Worm (Caenorhabditis elegans) whole organism, L3 larva: ENCODE data around the gene F40G12.2.
"Not testable (repeated sequence)": the region's sequence is repeated elsewhere in the genome, so short reads cannot be mapped to it uniquely, and the experiment has no call there.

Experiments used
- aly-2 ChIP-seq: fragments of 150-350 bp; optimal IDR thresholded peaks from 2 replicates; lab custom pipeline; 2014; ENCODE audit warnings: missing biosample characterization, missing genetic modification characterization
- ceh-28 ChIP-seq: fragments of 150-350 bp; optimal IDR thresholded peaks from 2 replicates; lab custom pipeline; 2014; ENCODE audit warnings: missing biosample characterization, missing genetic modification reagents, missing genetic modification characterization
- daf-12 ChIP-seq: fragments of 150-350 bp; optimal IDR thresholded peaks from 2 replicates; lab custom pipeline; 2014; ENCODE audit warnings: missing biosample characterization, missing genetic modification reagents, missing genetic modification characterization
- egl-27 ChIP-seq: sonication (generic microtip); optimal IDR thresholded peaks from 4 replicates; lab custom pipeline; 2017; ENCODE audit warnings: missing biosample characterization, missing genetic modification reagents, missing genetic modification characterization
- egl-5 ChIP-seq: fragments of 150-350 bp; optimal IDR thresholded peaks from 2 replicates; lab custom pipeline; 2017; ENCODE audit warnings: missing biosample characterization, missing genetic modification reagents, missing genetic modification characterization, inconsistent platforms
- elt-1 ChIP-seq: fragments of 150-350 bp; optimal IDR thresholded peaks from 2 replicates; lab custom pipeline; 2014; ENCODE audit warnings: missing biosample characterization, missing genetic modification characterization
- eor-1 ChIP-seq, 2 experiments: fragments of 150-350 bp; optimal IDR thresholded peaks; 2 replicates each; lab custom pipeline; 2014 to 2018; ENCODE audit warnings: missing biosample characterization in 2 of 2, missing genetic modification characterization in 2 of 2
- fkh-2 ChIP-seq: fragments of 150-350 bp; optimal IDR thresholded peaks from 2 replicates; lab custom pipeline; 2014; ENCODE audit warnings: missing biosample characterization, missing genetic modification reagents, missing genetic modification characterization
- hmg-11 ChIP-seq: sonication (generic microtip); optimal IDR thresholded peaks from 2 replicates; lab custom pipeline; 2016; ENCODE audit warnings: missing genetic modification characterization, missing compliant biosample characterization
- lin-39 ChIP-seq: fragments of 150-350 bp; optimal IDR thresholded peaks from 2 replicates; lab custom pipeline; 2018; ENCODE audit warnings: missing biosample characterization, missing genetic modification reagents, missing genetic modification characterization
- lsy-12 ChIP-seq: sonication (generic microtip); optimal IDR thresholded peaks from 2 replicates; lab custom pipeline; 2016; ENCODE audit warnings: mild to moderate bottlenecking, missing genetic modification characterization, missing compliant biosample characterization
- mdl-1 ChIP-seq: fragments of 150-350 bp; optimal IDR thresholded peaks from 2 replicates; lab custom pipeline; 2014; ENCODE audit warnings: missing biosample characterization, missing genetic modification characterization
- nhr-237 ChIP-seq: fragments of 150-350 bp; optimal IDR thresholded peaks from 2 replicates; lab custom pipeline; 2014; ENCODE audit warnings: missing biosample characterization, missing genetic modification characterization
- nhr-25 ChIP-seq: sonication (generic microtip); optimal IDR thresholded peaks from 2 replicates; lab custom pipeline; 2017; ENCODE audit warnings: missing biosample characterization, missing genetic modification characterization
- nhr-67 ChIP-seq: fragments of 150-350 bp; optimal IDR thresholded peaks from 2 replicates; lab custom pipeline; 2014; ENCODE audit warnings: missing biosample characterization, missing genetic modification characterization
- nhr-76 ChIP-seq: fragments of 150-350 bp; sonication (generic microtip); optimal IDR thresholded peaks from 5 replicates; lab custom pipeline; 2014; ENCODE audit warnings: missing biosample characterization, missing genetic modification characterization
- nhr-77 ChIP-seq: fragments of 150-350 bp; optimal IDR thresholded peaks from 2 replicates; lab custom pipeline; 2014; ENCODE audit warnings: missing biosample characterization, missing genetic modification characterization
- pha-4 ChIP-seq: fragments of 150-350 bp; optimal IDR thresholded peaks from 2 replicates; lab custom pipeline; 2014; ENCODE audit warnings: missing biosample characterization, missing genetic modification reagents, missing genetic modification characterization
- pqm-1 ChIP-seq: fragments of 150-350 bp; optimal IDR thresholded peaks from 2 replicates; lab custom pipeline; 2017; ENCODE audit warnings: missing biosample characterization, missing genetic modification characterization, inconsistent platforms
- sea-2 ChIP-seq: fragments of 150-350 bp; sonication (generic microtip); optimal IDR thresholded peaks from 4 replicates; lab custom pipeline; 2014; ENCODE audit warnings: missing biosample characterization, missing genetic modification reagents, missing genetic modification characterization
- skn-1 ChIP-seq: fragments of 150-350 bp; optimal IDR thresholded peaks from 2 replicates; lab custom pipeline; 2014; ENCODE audit warnings: missing biosample characterization, missing genetic modification characterization
- tbx-2 ChIP-seq: sonication (generic microtip); optimal IDR thresholded peaks from 2 replicates; lab custom pipeline; 2016; ENCODE audit warnings: mild to moderate bottlenecking, missing genetic modification characterization, missing compliant biosample characterization
- unc-39 ChIP-seq: sonication (generic microtip); optimal IDR thresholded peaks from 4 replicates; lab custom pipeline; 2017; ENCODE audit warnings: missing biosample characterization, missing genetic modification characterization
- zag-1 ChIP-seq: fragments of 150-350 bp; optimal IDR thresholded peaks from 2 replicates; lab custom pipeline; 2014; ENCODE audit warnings: missing biosample characterization, missing genetic modification characterization
- ztf-11 ChIP-seq: fragments of 150-350 bp; optimal IDR thresholded peaks from 2 replicates; lab custom pipeline; 2014; ENCODE audit warnings: missing biosample characterization, missing genetic modification characterization
- ztf-4 ChIP-seq: fragments of 150-350 bp; optimal IDR thresholded peaks from 2 replicates; lab custom pipeline; 2014; ENCODE audit warnings: missing biosample characterization, missing genetic modification characterization

Gene F40G12.2

ce11 chrV:14293667-14294194 is 33.0 kb upstream of the F40G12.2 start, which contains the start of gene F14D7.2:
Gene F14D7.2, minus strand, starts transcription at chrV:14293717.
- no peak for TF ChIP-seq ztf-11 (tag; lab: Kevin White, UChicago)
- TF ChIP-seq egl-27 (tag; lab: Kevin White, UChicago) = no peak
- no peak for TF ChIP-seq nhr-67 (tag; lab: Kevin White, UChicago)
- no peak for TF ChIP-seq ztf-4 (tag; lab: Kevin White, UChicago)

- TF ChIP-seq lsy-12 (tag; lab: Kevin White, UChicago) (no peak), skn-1 (tag; lab: Kevin White, UChicago) (no peak), ceh-28 (no peak), hmg-11 (no peak), zag-1 (tag; lab: Kevin White, UChicago) (no peak), pha-4 (tag; lab: Kevin White, UChicago) (no peak)
- TF ChIP-seq, all 47 proteins: peak for 0
These were observed 29.9 kb upstream of the F40G12.2 start, which contains the start of gene F14D7.18 for ce11 chrV:14290636-14291035. Gene F14D7.18, minus strand, starts transcription at chrV:14290736.

ce11 chrV:14289363-14289762 is 28.6 kb upstream of the F40G12.2 start, which contains the start of gene F14D7.1:
Gene F14D7.1, minus strand, starts transcription at chrV:14289463.
- TF ChIP-seq pha-4 (tag; lab: Kevin White, UChicago) = no peak
- TF ChIP-seq aly-2 (tag; lab: Kevin White, UChicago) = no peak
- TF ChIP-seq nhr-25 (tag; lab: Kevin White, UChicago) = no peak
- TF ChIP-seq daf-12 = no peak
- no peak for TF ChIP-seq lin-39 (tag; lab: Kevin White, UChicago)
- TF ChIP-seq sea-2 = no peak
- TF ChIP-seq nhr-77 = no peak
- TF ChIP-seq eor-1 (tag; optimal IDR thresholded peaks at IDR 0.05; lab: Kevin White, UChicago) = no peak
- TF ChIP-seq elt-1 (tag; lab: Kevin White, UChicago) = no peak

ce11 chrV:14285803-14286202 is 25.1 kb upstream of the F40G12.2 start, which contains the start of gene F40G12.11:
Gene F40G12.11, plus strand, starts transcription at chrV:14286171.
- TF ChIP-seq skn-1 (tag; lab: Kevin White, UChicago) (no peak), fkh-2 (tag; lab: Kevin White, UChicago) (no peak), nhr-237 (tag; lab: Kevin White, UChicago) (no peak), nhr-76 (no peak)

- TF ChIP-seq lsy-12 (tag; lab: Kevin White, UChicago) (no peak), ceh-28 (no peak)
These were observed 22.5 kb upstream of the F40G12.2 start, which contains the start of gene F40G12.10 for ce11 chrV:14283241-14283640. Gene F40G12.10, plus strand, starts transcription at chrV:14283541.

- TF ChIP-seq egl-5 (tag; lab: Kevin White, UChicago) (no peak), mdl-1 (no peak), nhr-25 (tag; lab: Kevin White, UChicago) (no peak), ztf-4 (tag; lab: Kevin White, UChicago) (no peak), sea-2 (no peak), tbx-2 (no peak)
These were observed 21.5 kb upstream of the F40G12.2 start, which contains the start of the genes srt-74 and F40G12.9 for ce11 chrV:14282222-14282709. Gene srt-74, minus strand, starts transcription at chrV:14282322. Gene F40G12.9, plus strand, starts transcription at chrV:14282659.

- TF ChIP-seq nhr-67 (tag; lab: Kevin White, UChicago) = no peak
- no peak for TF ChIP-seq egl-27 (tag; lab: Kevin White, UChicago)
- TF ChIP-seq zag-1 (tag; lab: Kevin White, UChicago) = no peak
- no peak for TF ChIP-seq unc-39 (tag; lab: Kevin White, UChicago)
- TF ChIP-seq pqm-1 (tag; lab: Kevin White, UChicago) = no peak
- no peak for TF ChIP-seq hmg-11
- no peak for TF ChIP-seq tbx-2
These were observed 19.0 kb upstream of the F40G12.2 start, which contains the start of gene srt-33 for ce11 chrV:14279777-14280176. Gene srt-33, minus strand, starts transcription at chrV:14279877.

ce11 chrV:14274268-14274667 is 13.5 kb upstream of the F40G12.2 start, which contains the start of gene F40G12.7:
Gene F40G12.7, plus strand, starts transcription at chrV:14274568.
- not testable (repeated sequence) for TF ChIP-seq aly-2, fkh-2, pqm-1 (tag; lab: Kevin White, UChicago)
